Worm (Caenorhabditis elegans) whole organism, early embryonic: ENCODE measurements around the gene C55B6.4.

Experiments
- B0310.2 ChIP-seq: sonication (generic microtip); optimal IDR thresholded peaks from 2 replicates; lab custom pipeline; 2016; ENCODE audit warnings: mild to moderate bottlenecking, missing genetic modification characterization, missing compliant biosample characterization
- aly-1 ChIP-seq: sonication (generic microtip); optimal IDR thresholded peaks from 2 replicates; lab custom pipeline; 2016; ENCODE audit warnings: missing genetic modification characterization, missing compliant biosample characterization
- ama-1 ChIP-seq: fragments of 150-350 bp; optimal IDR thresholded peaks from 2 replicates; lab custom pipeline; 2014
- ceh-13 ChIP-seq: fragments of 200-800 bp; sonication (Bioruptor generic); optimal IDR thresholded peaks from 2 replicates; lab custom pipeline; 2018; ENCODE audit warnings: mild to moderate bottlenecking, missing genetic modification characterization, missing compliant biosample characterization
- ceh-36 ChIP-seq: sonication (generic microtip); optimal IDR thresholded peaks from 2 replicates; lab custom pipeline; 2016; ENCODE audit warnings: missing genetic modification characterization, inconsistent platforms, missing compliant biosample characterization
- ets-7 ChIP-seq: sonication (generic microtip); optimal IDR thresholded peaks from 2 replicates; lab custom pipeline; 2016; ENCODE audit warnings: missing genotype, missing genetic modification characterization, missing compliant biosample characterization
- flt-1 ChIP-seq: fragments of 200-800 bp; sonication (Bioruptor generic); IDR thresholded peaks from 2 replicates; pipeline ENCODE4 v1.3.6; 2022; ENCODE audit warnings: missing genetic modification characterization, missing compliant biosample characterization
- hmbx-1 ChIP-seq: sonication (generic microtip); optimal IDR thresholded peaks from 2 replicates; lab custom pipeline; 2016; ENCODE audit warnings: mild to moderate bottlenecking, missing genetic modification characterization, missing compliant biosample characterization
- hmg-4 ChIP-seq: fragments of 200-800 bp; sonication (Bioruptor generic); optimal IDR thresholded peaks from 2 replicates; lab custom pipeline; 2018; ENCODE audit warnings: mild to moderate bottlenecking, missing genetic modification characterization, missing compliant biosample characterization
- hnd-1 ChIP-seq: sonication (generic microtip); optimal IDR thresholded peaks from 2 replicates; lab custom pipeline; 2016; ENCODE audit warnings: missing genetic modification characterization, missing compliant biosample characterization
- pes-1 ChIP-seq: fragments of 200-800 bp; sonication (Bioruptor generic); IDR thresholded peaks from 2 replicates; pipeline ENCODE4 v1.3.6; 2022; ENCODE audit warnings: missing genetic modification reagents, missing genetic modification characterization, missing compliant biosample characterization
- scrt-1 ChIP-seq: fragments of 200-800 bp; sonication (Bioruptor generic); IDR thresholded peaks from 2 replicates; pipeline ENCODE4 v1.3.6; 2022; ENCODE audit warnings: missing genetic modification characterization, missing compliant biosample characterization
- tbx-11 ChIP-seq: fragments of 200-800 bp; sonication (Bioruptor generic); IDR thresholded peaks from 2 replicates; pipeline ENCODE4 v1.3.6; 2022; ENCODE audit warnings: missing genetic modification characterization, missing compliant biosample characterization
- tbx-37 ChIP-seq: fragments of 200-800 bp; sonication (Bioruptor generic); conservative IDR thresholded peaks from 2 replicates; pipeline ENCODE4 v1.3.6; 2022; ENCODE audit warnings: missing genetic modification reagents, missing genetic modification characterization, missing compliant biosample characterization

DNA sequence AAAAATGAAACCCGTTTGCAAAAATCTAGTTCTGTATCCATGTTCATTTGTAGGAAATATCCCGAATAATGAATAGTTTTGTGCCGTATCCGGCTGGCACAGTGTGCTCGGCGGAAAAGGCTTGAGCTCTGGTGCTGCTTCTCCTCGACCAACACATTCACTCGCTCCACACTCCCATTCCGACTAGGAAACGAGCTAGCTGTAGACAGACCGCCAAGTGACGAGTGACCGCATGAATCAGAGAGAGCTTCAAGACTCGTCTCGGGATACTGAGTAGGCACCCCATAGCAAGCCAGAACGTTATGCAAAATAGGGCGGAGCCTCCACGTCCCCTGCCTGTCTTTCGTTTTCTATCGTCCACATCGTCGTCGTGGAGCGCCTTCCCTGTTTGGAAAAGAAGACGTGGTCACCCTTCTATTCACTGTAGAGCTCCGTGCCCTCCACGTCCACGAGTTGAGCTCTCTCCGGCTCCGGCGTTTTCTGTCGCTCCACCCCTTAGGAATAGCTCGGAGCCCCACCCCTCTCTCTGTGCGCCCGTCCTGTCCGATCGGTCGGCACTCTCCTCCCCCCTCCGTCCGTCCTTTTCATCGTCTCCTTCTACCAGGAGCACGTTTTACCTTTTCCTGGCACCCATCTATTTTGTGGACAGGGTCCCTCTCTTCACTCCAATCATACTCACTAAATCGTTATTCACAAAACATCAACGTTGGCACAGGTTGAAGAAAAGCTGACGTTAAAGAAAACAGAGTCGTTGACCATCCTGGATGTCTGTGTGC is 30.4 kb upstream of the C55B6.4 start, which contains the start of gene syd-9:
- peak; percentile 27 for TF ChIP-seq hmg-4 (GFP tag; lab: Kevin White, UChicago)
- TF ChIP-seq ama-1 (lab: Kevin White, UChicago): no peak
- TF ChIP-seq flt-1 (GFP tag; lab: Robert Waterston, UW): no peak
- TF ChIP-seq tbx-37 (GFP tag; lab: Robert Waterston, UW): no peak
- TF ChIP-seq scrt-1: no peak
- TF ChIP-seq aly-1 (tag; lab: Kevin White, UChicago): no peak
- no peak for TF ChIP-seq ceh-36
- TF ChIP-seq pes-1 (GFP tag; lab: Robert Waterston, UW): no peak
- peak; percentile 21; the same call in 1 of the 2 replicates for TF ChIP-seq tbx-11 (GFP tag; lab: Robert Waterston, UW)
- no peak for TF ChIP-seq hnd-1 (tag; lab: Kevin White, UChicago)
- TF ChIP-seq B0310.2: no peak
- no peak for TF ChIP-seq ceh-13 (GFP tag; lab: Kevin White, UChicago)
- no peak for TF ChIP-seq ets-7 (tag; lab: Kevin White, UChicago)
- TF ChIP-seq hmbx-1 (tag; lab: Kevin White, UChicago): no peak
